Fruit fly (Drosophila melanogaster): ENCODE measurements around the gene CG34012.

DNA sequence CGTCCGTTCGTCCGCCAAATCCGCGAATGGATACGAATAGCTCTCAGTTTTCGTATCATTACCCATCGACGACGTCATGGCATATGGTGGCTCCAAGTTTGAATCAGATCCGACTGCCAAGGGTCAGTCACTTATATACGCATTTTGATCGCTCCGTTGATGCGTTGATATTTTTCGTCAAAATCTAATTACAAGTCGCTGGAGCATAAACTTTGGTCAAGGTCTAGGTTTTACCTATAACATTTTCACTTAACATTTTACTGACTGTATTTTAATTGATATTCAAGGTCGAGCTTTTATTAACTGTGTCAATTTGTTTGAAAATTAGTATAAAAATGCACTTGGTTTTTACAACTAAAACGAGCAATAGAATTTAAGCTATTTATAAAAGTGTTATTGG lies 7.7 kb downstream of the CG34012 start, which contains the start of gene Elo68beta:
- TF ChIP-seq psq (optimal IDR thresholded peaks at IDR 0.05) (no peak), insv (optimal IDR thresholded peaks at IDR 0.05) (no peak), Sin3A (optimal IDR thresholded peaks at IDR 0.05) (no peak)
